Worm (Caenorhabditis elegans) whole organism, L3 larva: ENCODE data around the gene F59A6.4.

Experiments
- R02D3.7 ChIP-seq: fragments of 150-350 bp; optimal IDR thresholded peaks from 2 replicates; lab custom pipeline; 2014; ENCODE audit warnings: missing biosample characterization, missing genetic modification characterization
- ZK546.5 ChIP-seq: sonication (generic microtip); optimal IDR thresholded peaks from 2 replicates; lab custom pipeline; 2017; ENCODE audit warnings: missing biosample characterization, missing genetic modification characterization
- aly-2 ChIP-seq: fragments of 150-350 bp; optimal IDR thresholded peaks from 2 replicates; lab custom pipeline; 2014; ENCODE audit warnings: missing biosample characterization, missing genetic modification characterization
- ama-1 ChIP-seq: fragments of 150-350 bp; optimal IDR thresholded peaks from 2 replicates; lab custom pipeline; 2018
- ceh-16 ChIP-seq: sonication (generic microtip); optimal IDR thresholded peaks from 2 replicates; lab custom pipeline; 2017; ENCODE audit warnings: missing biosample characterization, missing genetic modification characterization
- ceh-28 ChIP-seq: fragments of 150-350 bp; optimal IDR thresholded peaks from 2 replicates; lab custom pipeline; 2014; ENCODE audit warnings: missing biosample characterization, missing genetic modification reagents, missing genetic modification characterization
- daf-12 ChIP-seq: fragments of 150-350 bp; optimal IDR thresholded peaks from 2 replicates; lab custom pipeline; 2014; ENCODE audit warnings: missing biosample characterization, missing genetic modification reagents, missing genetic modification characterization
- egl-27 ChIP-seq: sonication (generic microtip); optimal IDR thresholded peaks from 4 replicates; lab custom pipeline; 2017; ENCODE audit warnings: missing biosample characterization, missing genetic modification reagents, missing genetic modification characterization
- elt-2 ChIP-seq: sonication (generic microtip); optimal IDR thresholded peaks from 2 replicates; lab custom pipeline; 2016; ENCODE audit warnings: missing genetic modification reagents, mild to moderate bottlenecking, missing genetic modification characterization, missing compliant biosample characterization
- elt-3 ChIP-seq, 3 experiments: fragments of 150-350 bp in 1 of 3; sonication (generic microtip) in 2 of 3; optimal IDR thresholded peaks; 2 replicates in 2 of 3; 4 replicates in 1 of 3; lab custom pipeline; 2014 to 2017; ENCODE audit warnings: missing biosample characterization in 3 of 3, missing genetic modification characterization in 3 of 3
- fkh-2 ChIP-seq: fragments of 150-350 bp; optimal IDR thresholded peaks from 2 replicates; lab custom pipeline; 2014; ENCODE audit warnings: missing biosample characterization, missing genetic modification reagents, missing genetic modification characterization
- hmg-11 ChIP-seq: sonication (generic microtip); optimal IDR thresholded peaks from 2 replicates; lab custom pipeline; 2016; ENCODE audit warnings: missing genetic modification characterization, missing compliant biosample characterization
- jun-1 ChIP-seq: fragments of 150-350 bp; optimal IDR thresholded peaks from 2 replicates; lab custom pipeline; 2014; ENCODE audit warnings: missing biosample characterization, missing genetic modification reagents, missing genetic modification characterization
- lsy-12 ChIP-seq: sonication (generic microtip); optimal IDR thresholded peaks from 2 replicates; lab custom pipeline; 2016; ENCODE audit warnings: mild to moderate bottlenecking, missing genetic modification characterization, missing compliant biosample characterization
- mdl-1 ChIP-seq: fragments of 150-350 bp; optimal IDR thresholded peaks from 2 replicates; lab custom pipeline; 2014; ENCODE audit warnings: missing biosample characterization, missing genetic modification characterization
- nfya-1 ChIP-seq: sonication (generic microtip); optimal IDR thresholded peaks from 2 replicates; lab custom pipeline; 2017; ENCODE audit warnings: missing genetic modification characterization, mild to moderate bottlenecking, missing compliant biosample characterization, antibody characterized with exemption, moderate library complexity; ENCODE audit not compliant: insufficient read depth
- nhr-11 ChIP-seq: fragments of 150-350 bp; optimal IDR thresholded peaks from 2 replicates; lab custom pipeline; 2014; ENCODE audit warnings: missing biosample characterization, missing genetic modification characterization
- nhr-12 ChIP-seq: fragments of 150-350 bp; optimal IDR thresholded peaks from 2 replicates; lab custom pipeline; 2014; ENCODE audit warnings: missing biosample characterization, missing genetic modification characterization
- nhr-25 ChIP-seq: sonication (generic microtip); optimal IDR thresholded peaks from 2 replicates; lab custom pipeline; 2017; ENCODE audit warnings: missing biosample characterization, missing genetic modification characterization
- nhr-43 ChIP-seq: sonication (generic microtip); optimal IDR thresholded peaks from 2 replicates; lab custom pipeline; 2016; ENCODE audit warnings: mild to moderate bottlenecking, missing genetic modification characterization, missing compliant biosample characterization; ENCODE audit not compliant: poor library complexity, severe bottlenecking
- nhr-67 ChIP-seq: fragments of 150-350 bp; optimal IDR thresholded peaks from 2 replicates; lab custom pipeline; 2014; ENCODE audit warnings: missing biosample characterization, missing genetic modification characterization
- nhr-76 ChIP-seq: fragments of 150-350 bp; sonication (generic microtip); optimal IDR thresholded peaks from 5 replicates; lab custom pipeline; 2014; ENCODE audit warnings: missing biosample characterization, missing genetic modification characterization
- nhr-77 ChIP-seq: fragments of 150-350 bp; optimal IDR thresholded peaks from 2 replicates; lab custom pipeline; 2014; ENCODE audit warnings: missing biosample characterization, missing genetic modification characterization
- pha-4 ChIP-seq: fragments of 150-350 bp; optimal IDR thresholded peaks from 2 replicates; lab custom pipeline; 2014; ENCODE audit warnings: missing biosample characterization, missing genetic modification reagents, missing genetic modification characterization
- pqm-1 ChIP-seq: fragments of 150-350 bp; optimal IDR thresholded peaks from 2 replicates; lab custom pipeline; 2017; ENCODE audit warnings: missing biosample characterization, missing genetic modification characterization, inconsistent platforms
- sea-2 ChIP-seq: fragments of 150-350 bp; sonication (generic microtip); optimal IDR thresholded peaks from 4 replicates; lab custom pipeline; 2014; ENCODE audit warnings: missing biosample characterization, missing genetic modification reagents, missing genetic modification characterization
- snpc-4 ChIP-seq: fragments of 150-350 bp; optimal IDR thresholded peaks from 2 replicates; lab custom pipeline; 2014; ENCODE audit warnings: missing biosample characterization, missing genetic modification characterization
- tbx-2 ChIP-seq: sonication (generic microtip); optimal IDR thresholded peaks from 2 replicates; lab custom pipeline; 2016; ENCODE audit warnings: mild to moderate bottlenecking, missing genetic modification characterization, missing compliant biosample characterization
- unc-62 ChIP-seq: fragments of 150-350 bp; sonication (generic microtip); optimal IDR thresholded peaks from 4 replicates; lab custom pipeline; 2014; ENCODE audit warnings: missing biosample characterization, missing genetic modification reagents, missing genetic modification characterization
- zag-1 ChIP-seq: fragments of 150-350 bp; optimal IDR thresholded peaks from 2 replicates; lab custom pipeline; 2014; ENCODE audit warnings: missing biosample characterization, missing genetic modification characterization
- ztf-4 ChIP-seq: fragments of 150-350 bp; optimal IDR thresholded peaks from 2 replicates; lab custom pipeline; 2014; ENCODE audit warnings: missing biosample characterization, missing genetic modification characterization

The F59A6.4 gene

ce11 chrII:5020513-5021081 lies 15.7 kb downstream of the F59A6.4 start:
- TF ChIP-seq snpc-4 (tag; lab: Kevin White, UChicago) (no peak), pha-4 (peak; percentile 33), nhr-12 (tag; lab: Kevin White, UChicago) (no peak), daf-12 (tag; lab: Kevin White, UChicago) (no peak), ama-1 (lab: Kevin White, UChicago) (no peak), zag-1 (tag; lab: Kevin White, UChicago) (no peak), nhr-76 (tag; lab: Kevin White, UChicago) (no peak), tbx-2 (no peak), ztf-4 (no peak), elt-2 (tag; lab: Kevin White, UChicago) (peak; percentile 88), mdl-1 (tag; lab: Kevin White, UChicago) (no peak)
- TF ChIP-seq, all 47 proteins: peak for 2

- TF ChIP-seq elt-3 (tag; optimal IDR thresholded peaks at IDR 0.05; lab: Kevin White, UChicago) = peak in 1 of 3 experiments; percentile 3
- TF ChIP-seq unc-62 (GFP tag; lab: Kevin White, UChicago) = no peak
- no peak for TF ChIP-seq egl-27 (tag; lab: Kevin White, UChicago)
- TF ChIP-seq hmg-11 (tag; lab: Kevin White, UChicago) = no peak
- TF ChIP-seq nhr-25 (tag; lab: Kevin White, UChicago) = peak; percentile 75
- TF ChIP-seq ceh-16 (tag; lab: Kevin White, UChicago) = no peak
- TF ChIP-seq tbx-2 = no peak
- no peak for TF ChIP-seq nhr-77
- no peak for TF ChIP-seq nhr-43 (tag; lab: Kevin White, UChicago)
- TF ChIP-seq pha-4 = no peak
Measured at ce11 chrII:5021518-5021917, 16.6 kb downstream of the F59A6.4 start.

- TF ChIP-seq R02D3.7 (tag; lab: Kevin White, UChicago) = no peak
- no peak for TF ChIP-seq lsy-12 (tag; lab: Kevin White, UChicago)
- peak; percentile 98 for TF ChIP-seq elt-2 (tag; lab: Kevin White, UChicago)
- peak; percentile 11 for TF ChIP-seq pha-4
- peak; percentile 60 for TF ChIP-seq pqm-1
Measured at ce11 chrII:5022381-5022855, 17.5 kb downstream of the F59A6.4 start, which contains the start of the genes nsy-1 and F59A6.13. TSS of gene nsy-1 (plus strand) at chrII:5022757. TSS of gene F59A6.13 (plus strand) at chrII:5022805.

ce11 chrII:5027952-5028351 lies 23.1 kb downstream of the F59A6.4 start:
- TF ChIP-seq fkh-2 (tag; lab: Kevin White, UChicago) (no peak), pha-4 (no peak), sea-2 (GFP tag; lab: Kevin White, UChicago) (no peak), nhr-43 (tag; lab: Kevin White, UChicago) (no peak), nfya-1 (tag; lab: Kevin White, UChicago) (no peak), aly-2 (tag; lab: Kevin White, UChicago) (no peak), elt-3 (tag; optimal IDR thresholded peaks at IDR 0.05; lab: Kevin White, UChicago) (no peak), nhr-67 (tag; lab: Kevin White, UChicago) (no peak), R02D3.7 (tag; lab: Kevin White, UChicago) (no peak), jun-1 (tag; lab: Kevin White, UChicago) (no peak), ZK546.5 (no peak), hmg-11 (tag; lab: Kevin White, UChicago) (no peak), mdl-1 (tag; lab: Kevin White, UChicago) (no peak), egl-27 (tag; lab: Kevin White, UChicago) (no peak)

ce11 chrII:5031612-5032011 lies 26.7 kb downstream of the F59A6.4 start, which contains the start of gene wdr-83:
TSS of gene wdr-83 (minus strand) at chrII:5031712.
- TF ChIP-seq ztf-4 (no peak), nhr-11 (no peak), ceh-16 (tag; lab: Kevin White, UChicago) (no peak), nhr-77 (no peak), mdl-1 (tag; lab: Kevin White, UChicago) (no peak), unc-62 (GFP tag; lab: Kevin White, UChicago) (no peak), ceh-28 (tag; lab: Kevin White, UChicago) (no peak)
